Worm (Caenorhabditis elegans) whole organism, L1 larva: ENCODE data around the gene sahd-1.
A peak's percentile ranks its signal among the peaks of the same experiment; 100 is the strongest.

Experiments
- ama-1 ChIP-seq: fragments of 150-350 bp; optimal IDR thresholded peaks from 2 replicates; lab custom pipeline; 2014
- ceh-82 ChIP-seq, 3 experiments: fragments of 150-350 bp in 1 of 3; sonication (generic microtip) in 2 of 3; optimal IDR thresholded peaks; 2 replicates each; lab custom pipeline; 2014 to 2017; ENCODE audit warnings: missing biosample characterization in 3 of 3, missing genetic modification characterization in 3 of 3
- ces-1 ChIP-seq: fragments of 150-350 bp; optimal IDR thresholded peaks from 2 replicates; lab custom pipeline; 2014; ENCODE audit warnings: missing biosample characterization, missing genetic modification reagents, missing genetic modification characterization
- elt-3 ChIP-seq, 6 experiments: fragments of 150-350 bp in 1 of 6; sonication (generic microtip); optimal IDR thresholded peaks; 2 replicates each; lab custom pipeline; 2017 to 2018; ENCODE audit warnings: missing biosample characterization in 6 of 6, missing genetic modification characterization in 6 of 6, inconsistent platforms in 1 of 6
- fos-1 ChIP-seq: fragments of 150-350 bp; optimal IDR thresholded peaks from 2 replicates; lab custom pipeline; 2014; ENCODE audit warnings: missing biosample characterization, missing genetic modification characterization
- hpl-2 ChIP-seq: fragments of 150-350 bp; optimal IDR thresholded peaks from 2 replicates; lab custom pipeline; 2014; ENCODE audit warnings: missing biosample characterization, missing genetic modification reagents, missing genetic modification characterization
- lin-13 ChIP-seq: fragments of 150-350 bp; optimal IDR thresholded peaks from 2 replicates; lab custom pipeline; 2014; ENCODE audit warnings: missing biosample characterization, missing genetic modification reagents, missing genetic modification characterization
- mep-1 ChIP-seq: fragments of 150-350 bp; optimal IDR thresholded peaks from 2 replicates; lab custom pipeline; 2014; ENCODE audit warnings: missing biosample characterization, missing genetic modification characterization
- nhr-237 ChIP-seq: fragments of 150-350 bp; optimal IDR thresholded peaks from 2 replicates; lab custom pipeline; 2014; ENCODE audit warnings: missing biosample characterization, missing genetic modification characterization
- sptf-1 ChIP-seq: fragments of 150-350 bp; optimal IDR thresholded peaks from 2 replicates; lab custom pipeline; 2014; ENCODE audit warnings: missing biosample characterization, missing genetic modification characterization
- unc-98 ChIP-seq: fragments of 200-800 bp; sonication (Bioruptor generic); IDR thresholded peaks from 2 replicates; pipeline ENCODE4 v1.3.6; 2022; ENCODE audit warnings: missing genetic modification characterization, missing compliant biosample characterization
- ztf-11 ChIP-seq, 2 experiments: sonication (generic microtip); optimal IDR thresholded peaks; 2 replicates each; lab custom pipeline; 2016 to 2017; ENCODE audit warnings: missing genetic modification characterization in 2 of 2, missing biosample characterization in 1 of 2, missing compliant biosample characterization in 1 of 2

ce11 chrII:5500986-5501657, 13.6 kb downstream of the sahd-1 start, which contains the start of gene F12A10.8:
- TF ChIP-seq elt-3 (tag; optimal IDR thresholded peaks at IDR 0.05; lab: Kevin White, UChicago): no peak
- no peak for TF ChIP-seq nhr-237 (tag; lab: Kevin White, UChicago)
- no peak for TF ChIP-seq unc-98 (GFP tag; lab: Robert Waterston, UW)
- no peak for TF ChIP-seq hpl-2 (GFP tag; lab: Kevin White, UChicago)
- TF ChIP-seq ama-1: no peak
- no peak for TF ChIP-seq ztf-11 (tag; optimal IDR thresholded peaks at IDR 0.05; lab: Kevin White, UChicago)
- TF ChIP-seq sptf-1 (tag; lab: Kevin White, UChicago): no peak
- peak in 1 of 3 experiments; percentile 32 for TF ChIP-seq ceh-82 (tag; optimal IDR thresholded peaks at IDR 0.05; lab: Kevin White, UChicago)
- TF ChIP-seq mep-1 (tag; lab: Kevin White, UChicago): peak; percentile 46
- TF ChIP-seq lin-13 (GFP tag; lab: Kevin White, UChicago): no peak
- TF ChIP-seq ces-1 (GFP tag; lab: Kevin White, UChicago): no peak
- TF ChIP-seq fos-1 (tag; lab: Kevin White, UChicago): no peak
